Worm (Caenorhabditis elegans) whole organism, L4 larva: ENCODE measurements around the gene nhr-233.

Source experiments
- D1046.2 ChIP-seq: fragments of 200-800 bp; sonication (Bioruptor generic); IDR thresholded peaks from 2 replicates; pipeline ENCODE4 v1.3.6; 2022; ENCODE audit warnings: missing genetic modification characterization, missing compliant biosample characterization
- T20F7.1 ChIP-seq: fragments of 200-800 bp; sonication (Bioruptor generic); optimal IDR thresholded peaks from 2 replicates; lab custom pipeline; 2018; ENCODE audit warnings: mild to moderate bottlenecking, missing genetic modification characterization, missing compliant biosample characterization
- T26A8.4 ChIP-seq: fragments of 200-800 bp; sonication (Bioruptor generic); IDR thresholded peaks from 2 replicates; pipeline ENCODE4 v1.3.6; 2022; ENCODE audit warnings: missing genetic modification characterization, missing compliant biosample characterization
- Y48G9A.11 ChIP-seq: fragments of 200-800 bp; sonication (Bioruptor generic); IDR thresholded peaks from 2 replicates; pipeline ENCODE4 v1.3.6; 2022; ENCODE audit warnings: missing genetic modification reagents, missing genetic modification characterization, missing compliant biosample characterization
- ZK337.2 ChIP-seq: fragments of 200-800 bp; sonication (Bioruptor generic); IDR thresholded peaks from 2 replicates; pipeline ENCODE4 v1.3.6; 2022; ENCODE audit warnings: missing genetic modification reagents, missing genetic modification characterization, missing compliant biosample characterization
- aha-1 ChIP-seq: fragments of 150-350 bp; peaks from one replicate; lab custom pipeline; 2014; ENCODE audit warnings: missing biosample characterization, missing genetic modification characterization
- aly-2 ChIP-seq: sonication (generic microtip); optimal IDR thresholded peaks from 2 replicates; lab custom pipeline; 2018; ENCODE audit warnings: missing biosample characterization, missing genetic modification characterization
- arid-1 ChIP-seq: fragments of 200-800 bp; sonication (Bioruptor generic); conservative IDR thresholded peaks from 2 replicates; pipeline ENCODE4 v1.3.6; 2022; ENCODE audit warnings: missing genetic modification reagents, missing genetic modification characterization, missing compliant biosample characterization
- ceh-20 ChIP-seq: fragments of 200-800 bp; sonication (Bioruptor generic); IDR thresholded peaks from 2 replicates; pipeline ENCODE4 v1.3.6; 2022; ENCODE audit warnings: missing genetic modification reagents, missing genetic modification characterization, missing compliant biosample characterization
- ceh-32 ChIP-seq: sonication (generic microtip); optimal IDR thresholded peaks from 2 replicates; lab custom pipeline; 2016; ENCODE audit warnings: mild to moderate bottlenecking, missing genetic modification characterization, missing compliant biosample characterization; ENCODE audit not compliant: poor library complexity
- ctbp-1 ChIP-seq: fragments of 200-800 bp; sonication (Bioruptor generic); IDR thresholded peaks from 2 replicates; pipeline ENCODE4 v1.3.6; 2022; ENCODE audit warnings: missing genetic modification reagents, missing genetic modification characterization, missing compliant biosample characterization
- daf-12 ChIP-seq: fragments of 150-350 bp; optimal IDR thresholded peaks from 2 replicates; lab custom pipeline; 2014; ENCODE audit warnings: missing biosample characterization, missing genetic modification reagents, missing genetic modification characterization
- dmd-6 ChIP-seq: fragments of 200-800 bp; sonication (Bioruptor generic); IDR thresholded peaks from 2 replicates; pipeline ENCODE4 v1.3.6; 2022; ENCODE audit warnings: missing genetic modification reagents, missing genetic modification characterization, missing compliant biosample characterization
- dmd-9 ChIP-seq: fragments of 200-800 bp; sonication (Bioruptor generic); IDR thresholded peaks from 2 replicates; pipeline ENCODE4 v1.3.6; 2022; ENCODE audit warnings: missing genetic modification reagents, missing genetic modification characterization, missing compliant biosample characterization
- dpl-1 ChIP-seq: fragments of 150-350 bp; optimal IDR thresholded peaks from 2 replicates; lab custom pipeline; 2014; ENCODE audit warnings: missing biosample characterization, missing genetic modification reagents, missing genetic modification characterization
- duxl-1 ChIP-seq: sonication (generic microtip); optimal IDR thresholded peaks from 2 replicates; lab custom pipeline; 2016; ENCODE audit warnings: mild to moderate bottlenecking, missing genetic modification characterization, moderate library complexity, missing compliant biosample characterization; ENCODE audit not compliant: poor library complexity
- egl-27 ChIP-seq: sonication (generic microtip); optimal IDR thresholded peaks from 3 replicates; lab custom pipeline; 2017; ENCODE audit warnings: missing biosample characterization, missing genetic modification reagents, missing genetic modification characterization
- fkh-10 ChIP-seq: fragments of 150-350 bp; optimal IDR thresholded peaks from 2 replicates; lab custom pipeline; 2014; ENCODE audit warnings: missing biosample characterization, missing genetic modification reagents, missing genetic modification characterization
- hlh-30 ChIP-seq: sonication (generic microtip); optimal IDR thresholded peaks from 2 replicates; lab custom pipeline; 2017; ENCODE audit warnings: antibody characterized with exemption, mild to moderate bottlenecking, missing genetic modification characterization, missing compliant biosample characterization; ENCODE audit not compliant: insufficient read depth
- hmg-1.1 ChIP-seq: fragments of 200-800 bp; sonication (Bioruptor generic); IDR thresholded peaks from 2 replicates; pipeline ENCODE4 v1.3.6; 2022; ENCODE audit warnings: missing genetic modification reagents, missing genetic modification characterization, missing compliant biosample characterization
- lin-1 ChIP-seq: fragments of 200-800 bp; sonication (Bioruptor generic); IDR thresholded peaks from 2 replicates; pipeline ENCODE4 v1.3.6; 2022; ENCODE audit warnings: missing genetic modification reagents, missing genetic modification characterization, missing compliant biosample characterization
- lin-13 ChIP-seq: fragments of 150-350 bp; optimal IDR thresholded peaks from 2 replicates; lab custom pipeline; 2014; ENCODE audit warnings: missing biosample characterization, missing genetic modification reagents, missing genetic modification characterization
- lin-38 ChIP-seq: fragments of 200-800 bp; sonication (Bioruptor generic); IDR thresholded peaks from 2 replicates; pipeline ENCODE4 v1.3.6; 2022; ENCODE audit warnings: missing genetic modification reagents, missing genetic modification characterization, missing compliant biosample characterization
- lir-3 ChIP-seq: sonication (generic microtip); optimal IDR thresholded peaks from 2 replicates; lab custom pipeline; 2016; ENCODE audit warnings: mild to moderate bottlenecking, missing genetic modification characterization, missing compliant biosample characterization
- lsy-2 ChIP-seq, 2 experiments: fragments of 150-350 bp in 1 of 2; sonication (generic microtip) in 1 of 2; optimal IDR thresholded peaks; 2 replicates each; lab custom pipeline; 2014 to 2017; ENCODE audit warnings: missing biosample characterization in 2 of 2, missing genetic modification characterization in 2 of 2
- madf-5 ChIP-seq, 2 experiments: fragments of 200-800 bp; sonication (Bioruptor generic); IDR thresholded peaks; 2 replicates each; pipeline ENCODE4 v1.3.6; 2022; ENCODE audit warnings: missing compliant biosample characterization in 2 of 2, missing genetic modification characterization in 2 of 2
- mdl-1 ChIP-seq, 2 experiments: fragments of 150-350 bp in 1 of 2; sonication (generic microtip) in 1 of 2; optimal IDR thresholded peaks; 2 replicates each; lab custom pipeline; 2014 to 2017; ENCODE audit warnings: missing biosample characterization in 2 of 2, missing genetic modification characterization in 2 of 2
- mdt-29 ChIP-seq: fragments of 200-800 bp; sonication (Bioruptor generic); IDR thresholded peaks from 2 replicates; pipeline ENCODE4 v1.3.6; 2022; ENCODE audit warnings: missing genetic modification reagents, missing genetic modification characterization, missing compliant biosample characterization
- mxl-3 ChIP-seq: fragments of 200-800 bp; sonication (Bioruptor generic); optimal IDR thresholded peaks from 2 replicates; lab custom pipeline; 2018; ENCODE audit warnings: mild to moderate bottlenecking, missing genetic modification characterization, missing compliant biosample characterization
- nhr-6 ChIP-seq: fragments of 150-350 bp; optimal IDR thresholded peaks from 2 replicates; lab custom pipeline; 2014; ENCODE audit warnings: missing biosample characterization, missing genetic modification characterization
- pha-4 ChIP-seq, 2 experiments: fragments of 150-350 bp in 1 of 2; fragments of 200-800 bp in 1 of 2; sonication (Bioruptor generic) in 1 of 2; IDR thresholded peaks in 1 of 2; optimal IDR thresholded peaks in 1 of 2; 2 replicates each; pipeline versions ENCODE4 v1.3.6 to Lab custom; 2014 to 2022; ENCODE audit warnings: missing genetic modification characterization in 2 of 2, missing genetic modification reagents in 2 of 2, missing biosample characterization in 1 of 2, missing compliant biosample characterization in 1 of 2
- pqm-1 ChIP-seq: sonication (generic microtip); optimal IDR thresholded peaks from 2 replicates; lab custom pipeline; 2017; ENCODE audit warnings: missing biosample characterization, missing genetic modification characterization
- rbr-2 ChIP-seq: sonication (generic microtip); optimal IDR thresholded peaks from 2 replicates; lab custom pipeline; 2016; ENCODE audit warnings: missing genotype, missing genetic modification characterization, missing compliant biosample characterization
- snpc-1.2 ChIP-seq: fragments of 200-800 bp; sonication (Bioruptor generic); IDR thresholded peaks from 2 replicates; pipeline ENCODE4 v1.3.6; 2022; ENCODE audit warnings: missing genetic modification reagents, missing genetic modification characterization, missing compliant biosample characterization
- snpc-4 ChIP-seq: fragments of 150-350 bp; optimal IDR thresholded peaks from 2 replicates; lab custom pipeline; 2014; ENCODE audit warnings: missing biosample characterization, missing genetic modification characterization
- vab-7 ChIP-seq: fragments of 200-800 bp; sonication (Bioruptor generic); IDR thresholded peaks from 2 replicates; pipeline ENCODE4 v1.3.6; 2022; ENCODE audit warnings: missing genetic modification reagents, missing genetic modification characterization, missing compliant biosample characterization
- zag-1 ChIP-seq: fragments of 150-350 bp; optimal IDR thresholded peaks from 2 replicates; lab custom pipeline; 2014; ENCODE audit warnings: missing biosample characterization, missing genetic modification characterization

Gene nhr-233

ce11 chrV:16537908-16538446 lies 32.6 kb downstream of the nhr-233 start, which contains the start of gene Y32B12B.2 (continued):
- 0 out of 2 replicates have a peak, but pooled peaks have one; percentile 23 for TF ChIP-seq T26A8.4 (GFP tag; lab: Robert Waterston, UW)
- TF ChIP-seq ZK337.2 = no peak
- no peak for TF ChIP-seq mdt-29
- TF ChIP-seq T20F7.1 = no peak
- TF ChIP-seq ceh-20 (GFP tag; lab: Robert Waterston, UW) = 0 out of 2 replicates have a peak, but pooled peaks have one; percentile 9
- no peak for TF ChIP-seq fkh-10 (GFP tag; lab: Kevin White, UChicago)
- no peak for TF ChIP-seq snpc-4 (tag; lab: Kevin White, UChicago)
- no peak for TF ChIP-seq madf-5 (GFP tag; IDR thresholded peaks at IDR 0.05; lab: Robert Waterston, UW)
- TF ChIP-seq dpl-1 (GFP tag; lab: Kevin White, UChicago) = peak; percentile 80
- peak; percentile 66 to 97 for TF ChIP-seq lsy-2 (tag; optimal IDR thresholded peaks at IDR 0.05; lab: Kevin White, UChicago)
- TF ChIP-seq hlh-30 = peak; percentile 26
- peak; percentile 58; the same call in 1 of the 2 replicates for TF ChIP-seq hmg-1.1
- peak; percentile 36 for TF ChIP-seq lin-13 (GFP tag; lab: Kevin White, UChicago)
- TF ChIP-seq snpc-1.2 = peak; percentile 47; the same call in 1 of the 2 replicates
- peak; percentile 3 for TF ChIP-seq aha-1 (tag; lab: Kevin White, UChicago)
- no peak for TF ChIP-seq lir-3 (tag; lab: Kevin White, UChicago)
- TF ChIP-seq rbr-2 (tag; lab: Kevin White, UChicago) = peak; percentile 43
- TF ChIP-seq dmd-9 (GFP tag; lab: Robert Waterston, UW) = no peak
- TF ChIP-seq aly-2 = no peak
- no peak for TF ChIP-seq arid-1
- TF ChIP-seq dmd-6 (GFP tag; lab: Robert Waterston, UW) = peak; percentile 46
- peak in 1 of 2 experiments; percentile 10 for TF ChIP-seq mdl-1 (tag; optimal IDR thresholded peaks at IDR 0.05; lab: Kevin White, UChicago)

- TF ChIP-seq snpc-4 (tag; lab: Kevin White, UChicago) = no peak
- no peak for TF ChIP-seq mdl-1 (tag; optimal IDR thresholded peaks at IDR 0.05; lab: Kevin White, UChicago)
- no peak for TF ChIP-seq ceh-20 (GFP tag; lab: Robert Waterston, UW)
- TF ChIP-seq Y48G9A.11 (GFP tag; lab: Robert Waterston, UW) = no peak
- no peak for TF ChIP-seq hlh-30
- TF ChIP-seq lin-1 (GFP tag; lab: Robert Waterston, UW) = no peak
- TF ChIP-seq lir-3 (tag; lab: Kevin White, UChicago) = no peak
Observed at ce11 chrV:16536701-16537100, 33.9 kb downstream of the nhr-233 start, which contains the start of gene Y32B12B.1. Gene Y32B12B.1 (plus strand): TSS chrV:16537001.

ce11 chrV:16535172-16535571 lies 35.4 kb downstream of the nhr-233 start, which contains the start of gene Y32B12B.8:
Gene Y32B12B.8 (plus strand): TSS chrV:16535472.
- TF ChIP-seq dmd-6 (GFP tag; lab: Robert Waterston, UW) (no peak), T26A8.4 (GFP tag; lab: Robert Waterston, UW) (no peak), mxl-3 (GFP tag; lab: Kevin White, UChicago) (no peak), mdt-29 (no peak), pqm-1 (no peak), dpl-1 (GFP tag; lab: Kevin White, UChicago) (no peak), nhr-6 (tag; lab: Kevin White, UChicago) (no peak), zag-1 (tag; lab: Kevin White, UChicago) (no peak), D1046.2 (GFP tag; lab: Robert Waterston, UW) (no peak), madf-5 (GFP tag; IDR thresholded peaks at IDR 0.05; lab: Robert Waterston, UW) (no peak), ceh-32 (tag; lab: Kevin White, UChicago) (no peak), lin-38 (GFP tag; lab: Robert Waterston, UW) (no peak), egl-27 (tag; lab: Kevin White, UChicago) (no peak), ctbp-1 (GFP tag; lab: Robert Waterston, UW) (no peak), pha-4 (GFP tag; IDR thresholded peaks at IDR 0.05; lab: Robert Waterston, UW) (no peak), pha-4 (tag; optimal IDR thresholded peaks at IDR 0.05; lab: Kevin White, UChicago) (no peak), vab-7 (GFP tag; lab: Robert Waterston, UW) (no peak), aly-2 (no peak), Y48G9A.11 (GFP tag; lab: Robert Waterston, UW) (no peak), duxl-1 (tag; lab: Kevin White, UChicago) (no peak), daf-12 (tag; lab: Kevin White, UChicago) (no peak)
